Worm (Caenorhabditis elegans) whole organism, L2 larva: ENCODE measurements around the gene srx-33.

Experiments used
- C34F6.9 ChIP-seq: fragments of 150-350 bp; optimal IDR thresholded peaks from 2 replicates; lab custom pipeline; 2014; ENCODE audit warnings: missing biosample characterization, missing genetic modification characterization
- alr-1 ChIP-seq: fragments of 150-350 bp; optimal IDR thresholded peaks from 2 replicates; lab custom pipeline; 2014; ENCODE audit warnings: missing biosample characterization, missing genetic modification characterization
- fos-1 ChIP-seq: fragments of 150-350 bp; optimal IDR thresholded peaks from 2 replicates; lab custom pipeline; 2014; ENCODE audit warnings: missing biosample characterization, missing genetic modification characterization
- lin-13 ChIP-seq: fragments of 150-350 bp; optimal IDR thresholded peaks from 2 replicates; lab custom pipeline; 2014; ENCODE audit warnings: missing biosample characterization, missing genetic modification reagents, missing genetic modification characterization
- lin-39 ChIP-seq: fragments of 150-350 bp; optimal IDR thresholded peaks from 2 replicates; lab custom pipeline; 2014; ENCODE audit warnings: missing biosample characterization, missing genetic modification reagents, missing genetic modification characterization
- nhr-10 ChIP-seq: sonication (generic microtip); optimal IDR thresholded peaks from 2 replicates; lab custom pipeline; 2017; ENCODE audit warnings: missing biosample characterization, missing genetic modification characterization
- nhr-11 ChIP-seq: fragments of 150-350 bp; optimal IDR thresholded peaks from 2 replicates; lab custom pipeline; 2014; ENCODE audit warnings: missing biosample characterization, missing genetic modification characterization
- nhr-23 ChIP-seq: fragments of 150-350 bp; optimal IDR thresholded peaks from 2 replicates; lab custom pipeline; 2014; ENCODE audit warnings: missing biosample characterization, missing genetic modification reagents, missing genetic modification characterization
- nhr-25 ChIP-seq: fragments of 150-350 bp; sonication (generic microtip); optimal IDR thresholded peaks from 3 replicates; lab custom pipeline; 2014; ENCODE audit warnings: missing biosample characterization, missing genetic modification characterization
- nhr-77 ChIP-seq: fragments of 150-350 bp; optimal IDR thresholded peaks from 2 replicates; lab custom pipeline; 2014; ENCODE audit warnings: missing biosample characterization, missing genetic modification characterization
- snpc-4 ChIP-seq: fragments of 150-350 bp; optimal IDR thresholded peaks from 2 replicates; lab custom pipeline; 2014; ENCODE audit warnings: missing biosample characterization, missing genetic modification characterization
- unc-39 ChIP-seq: fragments of 150-350 bp; optimal IDR thresholded peaks from 2 replicates; lab custom pipeline; 2014; ENCODE audit warnings: missing biosample characterization, missing genetic modification characterization

DNA sequence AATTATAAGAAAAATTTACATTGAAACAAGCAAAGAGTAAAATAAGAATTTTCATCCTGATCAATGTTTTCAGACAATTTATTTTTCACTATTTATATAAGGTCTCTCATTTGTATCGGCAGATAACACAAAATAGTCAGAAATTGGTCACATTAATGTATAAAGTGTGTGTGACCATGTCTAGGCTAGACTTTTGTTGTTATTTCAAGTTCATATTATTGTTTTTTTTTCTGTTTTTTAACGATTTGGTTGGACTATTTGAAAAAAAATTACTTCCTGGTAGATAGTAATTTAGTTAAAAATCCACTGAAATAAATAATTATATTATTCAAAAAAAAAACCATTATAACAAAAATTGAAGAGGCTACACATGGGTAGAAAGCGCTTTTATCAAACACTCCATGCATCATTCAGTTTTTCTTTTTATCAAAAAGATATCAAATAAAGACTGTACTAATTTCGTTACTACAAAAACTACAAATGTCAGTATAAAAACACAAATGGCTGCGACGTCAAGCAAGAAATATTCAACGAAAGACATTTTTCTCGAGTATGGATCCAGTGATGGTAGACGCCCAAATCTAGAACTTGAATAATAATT is 26.7 kb upstream of the srx-33 start, which contains the start of gene ugt-37:
- TF ChIP-seq nhr-25 (no peak), nhr-11 (tag; lab: Kevin White, UChicago) (no peak), lin-13 (GFP tag; lab: Kevin White, UChicago) (no peak), unc-39 (tag; lab: Kevin White, UChicago) (no peak), nhr-23 (tag; lab: Kevin White, UChicago) (no peak), nhr-10 (no peak), lin-39 (tag; lab: Kevin White, UChicago) (no peak), alr-1 (tag; lab: Kevin White, UChicago) (no peak), fos-1 (tag; lab: Kevin White, UChicago) (no peak), nhr-77 (tag; lab: Kevin White, UChicago) (no peak), snpc-4 (tag; lab: Kevin White, UChicago) (no peak), C34F6.9 (no peak)
